Fruit fly (Drosophila melanogaster) whole organism, embryonic: ENCODE results near the gene ocn.
A peak's percentile ranks its signal among the peaks of the same experiment; 100 is the strongest.

Experiments used
- ATbp ChIP-seq: fragments of 200-800 bp; sonication (Bioruptor generic); optimal IDR thresholded peaks from 2 replicates; lab custom pipeline; 2017; ENCODE audit warnings: missing biosample characterization, mild to moderate bottlenecking, missing genetic modification characterization, missing genetic modification reagents
- Ada2b ChIP-seq: fragments of 200-800 bp; sonication (Bioruptor generic); IDR thresholded peaks from 2 replicates; pipeline ENCODE4 v1.3.6; 2022; ENCODE audit warnings: missing biosample characterization, missing genetic modification characterization
- Adf1 ChIP-seq: fragments of 200-800 bp; sonication (Bioruptor generic); IDR thresholded peaks from 2 replicates; pipeline ENCODE4 v1.3.6; 2022; ENCODE audit warnings: missing biosample characterization, missing genetic modification characterization
- Atf6 ChIP-seq: fragments of 200-800 bp; sonication (Bioruptor generic); IDR thresholded peaks from 2 replicates; pipeline ENCODE4 v1.3.6; 2022; ENCODE audit warnings: missing biosample characterization, missing genetic modification characterization
- CG10147 ChIP-seq: fragments of 200-800 bp; sonication (Bioruptor generic); optimal IDR thresholded peaks from 2 replicates; lab custom pipeline; 2019; ENCODE audit warnings: missing biosample characterization, mild to moderate bottlenecking, missing genetic modification characterization, moderate library complexity
- CG12236 ChIP-seq: fragments of 200-800 bp; sonication (Bioruptor generic); optimal IDR thresholded peaks from 2 replicates; lab custom pipeline; 2016; ENCODE audit warnings: missing biosample characterization, missing genetic modification characterization
- CG14667 ChIP-seq: fragments of 200-800 bp; sonication (Bioruptor generic); IDR thresholded peaks from 2 replicates; pipeline ENCODE4 v1.3.6; 2022; ENCODE audit warnings: missing biosample characterization, missing genetic modification characterization
- CG15011 ChIP-seq: fragments of 200-800 bp; sonication (Bioruptor generic); optimal IDR thresholded peaks from 3 replicates; lab custom pipeline; 2018; ENCODE audit warnings: missing biosample characterization, mild to moderate bottlenecking, missing genetic modification characterization
- CG17612 ChIP-seq: fragments of 200-800 bp; sonication (Bioruptor generic); IDR thresholded peaks from 2 replicates; pipeline ENCODE4 v1.3.6; 2022; ENCODE audit warnings: missing biosample characterization, missing genetic modification characterization
- CG18262 ChIP-seq: fragments of 200-800 bp; optimal IDR thresholded peaks from 3 replicates; lab custom pipeline; 2019; ENCODE audit warnings: missing biosample characterization, mild to moderate bottlenecking, missing genetic modification characterization, moderate library complexity
- CG2116 ChIP-seq: fragments of 200-800 bp; sonication (Bioruptor generic); optimal IDR thresholded peaks from 3 replicates; lab custom pipeline; 2018; ENCODE audit warnings: missing biosample characterization, mild to moderate bottlenecking, missing genetic modification characterization
- CG30403 ChIP-seq: fragments of 200-800 bp; sonication (Bioruptor generic); optimal IDR thresholded peaks from 3 replicates; lab custom pipeline; 2016; ENCODE audit warnings: missing biosample characterization, missing genetic modification characterization
- CG5180 ChIP-seq: fragments of 200-800 bp; sonication (Bioruptor generic); optimal IDR thresholded peaks from 3 replicates; lab custom pipeline; 2017; ENCODE audit warnings: missing biosample characterization, missing genetic modification characterization, mild to moderate bottlenecking, moderate library complexity, missing genetic modification reagents
- CG5245 ChIP-seq: fragments of 200-800 bp; sonication (Bioruptor generic); optimal IDR thresholded peaks from 3 replicates; lab custom pipeline; 2016; ENCODE audit warnings: missing biosample characterization, missing genetic modification characterization
- CG6791 ChIP-seq: fragments of 200-800 bp; sonication (Bioruptor generic); IDR thresholded peaks from 3 replicates; pipeline ENCODE4 v1.3.6; 2022; ENCODE audit warnings: missing biosample characterization, missing genetic modification characterization; ENCODE audit not compliant: partially characterized antibody
- CG7987 ChIP-seq: fragments of 200-800 bp; sonication (Bioruptor generic); optimal IDR thresholded peaks from 2 replicates; lab custom pipeline; 2018; ENCODE audit warnings: missing biosample characterization, mild to moderate bottlenecking, missing genetic modification characterization, moderate library complexity
- CG9797 ChIP-seq: fragments of 200-800 bp; sonication (Bioruptor generic); optimal IDR thresholded peaks from 3 replicates; lab custom pipeline; 2018; ENCODE audit warnings: missing biosample characterization, mild to moderate bottlenecking, missing genetic modification characterization
- CG9817 ChIP-seq: fragments of 200-800 bp; sonication (Bioruptor generic); optimal IDR thresholded peaks from 2 replicates; lab custom pipeline; 2018; ENCODE audit warnings: missing biosample characterization, mild to moderate bottlenecking, missing genetic modification characterization, moderate library complexity
- Camta ChIP-seq: fragments of 200-800 bp; sonication (Bioruptor generic); optimal IDR thresholded peaks from 2 replicates; lab custom pipeline; 2016; ENCODE audit warnings: missing biosample characterization, missing genetic modification characterization
- Dbx ChIP-seq: fragments of 200-800 bp; sonication (Bioruptor generic); IDR thresholded peaks from 3 replicates; pipeline ENCODE4 v1.3.6; 2022; ENCODE audit warnings: missing biosample characterization, missing genetic modification characterization
- Elba2 ChIP-seq: fragments of 200-800 bp; sonication (Bioruptor generic); optimal IDR thresholded peaks from 3 replicates; lab custom pipeline; 2016; ENCODE audit warnings: missing biosample characterization, missing genetic modification characterization
- HLH4C ChIP-seq: fragments of 200-800 bp; sonication (Bioruptor generic); IDR thresholded peaks from 3 replicates; pipeline ENCODE4 v1.3.6; 2022; ENCODE audit warnings: missing biosample characterization, missing genetic modification characterization; ENCODE audit not compliant: partially characterized antibody
- Mad ChIP-seq: fragments of 200-800 bp; sonication (Bioruptor generic); optimal IDR thresholded peaks from 2 replicates; lab custom pipeline; 2016; ENCODE audit warnings: missing biosample characterization, missing genetic modification characterization
- Meics ChIP-seq: fragments of 200-800 bp; sonication (Bioruptor generic); optimal IDR thresholded peaks from 2 replicates; lab custom pipeline; 2017; ENCODE audit warnings: missing biosample characterization, mild to moderate bottlenecking, missing genetic modification characterization
- NFAT ChIP-seq: fragments of 200-800 bp; sonication (Bioruptor generic); IDR thresholded peaks from 2 replicates; pipeline ENCODE4 v1.3.6; 2022; ENCODE audit warnings: missing biosample characterization, missing genetic modification characterization
- NfI ChIP-seq: fragments of 200-800 bp; sonication (Bioruptor generic); optimal IDR thresholded peaks from 3 replicates; lab custom pipeline; 2018; ENCODE audit warnings: missing biosample characterization, mild to moderate bottlenecking, missing genetic modification characterization, moderate library complexity
- Pdp1 ChIP-seq, 2 experiments: fragments of 200-800 bp; sonication (Bioruptor generic); optimal IDR thresholded peaks; 3 replicates each; lab custom pipeline; 2016; ENCODE audit warnings: missing biosample characterization in 2 of 2, missing genetic modification characterization in 2 of 2, mild to moderate bottlenecking in 1 of 2, moderate library complexity in 1 of 2
- Scr ChIP-seq: fragments of 200-800 bp; sonication (Bioruptor generic); IDR thresholded peaks from 2 replicates; pipeline ENCODE4 v1.3.6; 2022; ENCODE audit warnings: missing biosample characterization, missing genetic modification characterization; ENCODE audit not compliant: partially characterized antibody
- Stat92E ChIP-seq, 3 experiments: fragments of >200 bp in 2 of 3; fragments of 200-800 bp in 1 of 3; sonication (Bioruptor generic) in 1 of 3; optimal IDR thresholded peaks; 2 replicates each; lab custom pipeline; 2017 to 2019; ENCODE audit warnings: missing biosample characterization in 3 of 3, missing genetic modification characterization in 3 of 3, mild to moderate bottlenecking in 1 of 3, moderate library complexity in 1 of 3
- Xbp1 ChIP-seq: fragments of 200-800 bp; sonication (Bioruptor generic); optimal IDR thresholded peaks from 3 replicates; lab custom pipeline; 2016; ENCODE audit warnings: missing biosample characterization, mild to moderate bottlenecking, missing genetic modification characterization
- amos ChIP-seq: fragments of 200-800 bp; sonication (Bioruptor generic); IDR thresholded peaks from 2 replicates; pipeline ENCODE4 v1.3.6; 2022; ENCODE audit warnings: missing biosample characterization, missing genetic modification characterization; ENCODE audit not compliant: partially characterized antibody
- btn ChIP-seq: fragments of 200-800 bp; sonication (Bioruptor generic); optimal IDR thresholded peaks from 2 replicates; lab custom pipeline; 2016; ENCODE audit warnings: missing biosample characterization, missing genetic modification characterization
- fd96Cb ChIP-seq: fragments of 200-800 bp; sonication (Bioruptor generic); optimal IDR thresholded peaks from 2 replicates; lab custom pipeline; 2018; ENCODE audit warnings: missing biosample characterization, mild to moderate bottlenecking, missing genetic modification characterization, moderate library complexity
- ftz-f1 ChIP-seq: fragments of 200-800 bp; sonication (Bioruptor generic); optimal IDR thresholded peaks from 2 replicates; lab custom pipeline; 2016; ENCODE audit warnings: missing biosample characterization, missing genetic modification characterization
- gfzf ChIP-seq: fragments of 200-800 bp; sonication (Bioruptor generic); optimal IDR thresholded peaks from 2 replicates; lab custom pipeline; 2016; ENCODE audit warnings: missing biosample characterization, mild to moderate bottlenecking, missing genetic modification characterization, moderate library complexity
- gsb-n ChIP-seq: fragments of 200-800 bp; sonication (Bioruptor generic); optimal IDR thresholded peaks from 3 replicates; lab custom pipeline; 2018; ENCODE audit warnings: missing biosample characterization, mild to moderate bottlenecking, missing genetic modification characterization
- inv ChIP-seq: fragments of 200-800 bp; sonication (Bioruptor generic); IDR thresholded peaks from 2 replicates; pipeline ENCODE4 v1.3.6; 2022; ENCODE audit warnings: missing biosample characterization, missing genetic modification characterization; ENCODE audit not compliant: partially characterized antibody
- lola ChIP-seq, 3 experiments: fragments of >200 bp in 2 of 3; fragments of 200-800 bp in 1 of 3; sonication (Bioruptor generic) in 1 of 3; optimal IDR thresholded peaks; 2 replicates each; lab custom pipeline; 2017 to 2019; ENCODE audit warnings: missing biosample characterization in 3 of 3, missing genetic modification characterization in 3 of 3, mild to moderate bottlenecking in 1 of 3, moderate library complexity in 1 of 3
- luna ChIP-seq: fragments of 200-800 bp; sonication (Bioruptor generic); optimal IDR thresholded peaks from 2 replicates; lab custom pipeline; 2016; ENCODE audit warnings: missing biosample characterization, missing genetic modification characterization
- nerfin-2 ChIP-seq: fragments of 200-800 bp; sonication (Bioruptor generic); IDR thresholded peaks from 2 replicates; pipeline ENCODE4 v1.3.6; 2022; ENCODE audit warnings: missing biosample characterization, missing genetic modification characterization; ENCODE audit not compliant: partially characterized antibody
- p53 ChIP-seq: fragments of 200-800 bp; sonication (Bioruptor generic); optimal IDR thresholded peaks from 2 replicates; lab custom pipeline; 2016; ENCODE audit warnings: missing biosample characterization, missing genetic modification characterization
- pho ChIP-seq: fragments of 200-800 bp; sonication (Bioruptor generic); optimal IDR thresholded peaks from 2 replicates; lab custom pipeline; 2016; ENCODE audit warnings: missing biosample characterization, missing genetic modification characterization
- pzg ChIP-seq: fragments of 200-800 bp; sonication (Bioruptor generic); optimal IDR thresholded peaks from 3 replicates; lab custom pipeline; 2018; ENCODE audit warnings: missing biosample characterization, mild to moderate bottlenecking, missing genetic modification characterization, moderate library complexity
- salm ChIP-seq: fragments of 200-800 bp; sonication (Bioruptor generic); optimal IDR thresholded peaks from 2 replicates; lab custom pipeline; 2018; ENCODE audit warnings: missing biosample characterization, mild to moderate bottlenecking, missing genetic modification characterization
- sob ChIP-seq: fragments of 200-800 bp; sonication (Bioruptor generic); IDR thresholded peaks from 2 replicates; pipeline ENCODE4 v1.3.6; 2022; ENCODE audit warnings: missing biosample characterization, missing genetic modification characterization
- usp ChIP-seq: fragments of >200 bp; optimal IDR thresholded peaks from 2 replicates; lab custom pipeline; 2017; ENCODE audit warnings: missing biosample characterization, missing genetic modification characterization
- wek ChIP-seq: fragments of 200-800 bp; sonication (Bioruptor generic); optimal IDR thresholded peaks from 3 replicates; lab custom pipeline; 2018; ENCODE audit warnings: missing biosample characterization, mild to moderate bottlenecking, missing genetic modification characterization, moderate library complexity
- zfh1 ChIP-seq: fragments of 200-800 bp; sonication (Bioruptor generic); IDR thresholded peaks from 3 replicates; pipeline ENCODE4 v1.3.6; 2022; ENCODE audit warnings: missing biosample characterization, missing genetic modification characterization

ocn gene

dm6 chr3R:29997607-29998236, 39.8 kb downstream of the ocn start, which contains the start of the genes CG15525 and CG11504 (continued):
- TF ChIP-seq ftz-f1 (GFP tag; lab: Kevin White, UChicago) (no peak), CG14667 (GFP tag; lab: Robert Waterston, UW) (peak; percentile 31; the same call in 1 of the 2 replicates), fd96Cb (tag; lab: Kevin White, UChicago) (peak; percentile 33), pzg (GFP tag; lab: Kevin White, UChicago) (peak; percentile 63), CG12236 (GFP tag; lab: Kevin White, UChicago) (no peak), CG30403 (GFP tag; lab: Kevin White, UChicago) (peak; percentile 71), Adf1 (GFP tag; lab: Robert Waterston, UW) (no peak), Elba2 (GFP tag; lab: Kevin White, UChicago) (peak; percentile 6), luna (no peak), Mad (GFP tag; lab: Kevin White, UChicago) (peak; percentile 50), HLH4C (GFP tag; lab: Robert Waterston, UW) (peak; percentile 91), CG17612 (GFP tag; lab: Robert Waterston, UW) (no peak), Dbx (GFP tag; lab: Robert Waterston, UW) (peak; percentile 69; the same call in 2 of the 3 replicates), sob (GFP tag; lab: Robert Waterston, UW) (peak; percentile 67), nerfin-2 (GFP tag; lab: Robert Waterston, UW) (peak; percentile 86), Xbp1 (GFP tag; lab: Kevin White, UChicago) (peak; percentile 72), ATbp (GFP tag; lab: Kevin White, UChicago) (no peak), Scr (peak; percentile 92), amos (peak; percentile 79), Meics (peak; percentile 100), Camta (peak; percentile 53), zfh1 (GFP tag; lab: Robert Waterston, UW) (peak; percentile 51; the same call in 1 of the 3 replicates), gfzf (GFP tag; lab: Kevin White, UChicago) (peak; percentile 42), NFAT (GFP tag; lab: Robert Waterston, UW) (peak; percentile 52; the same call in 1 of the 2 replicates), salm (tag; lab: Kevin White, UChicago) (no peak), usp (GFP tag; lab: Kevin White, UChicago) (no peak), CG7987 (GFP tag; lab: Kevin White, UChicago) (no peak), Stat92E (GFP tag; optimal IDR thresholded peaks at IDR 0.05; lab: Kevin White, UChicago) (no peak), NfI (peak; percentile 36), gsb-n (tag; lab: Kevin White, UChicago) (no peak), inv (GFP tag; lab: Robert Waterston, UW) (peak; percentile 87), lola (GFP tag; optimal IDR thresholded peaks at IDR 0.05; lab: Kevin White, UChicago) (peak in 1 of 3 experiments; percentile 18), Ada2b (GFP tag; lab: Robert Waterston, UW) (peak; percentile 36; the same call in 1 of the 2 replicates), Atf6 (GFP tag; lab: Robert Waterston, UW) (peak; percentile 63; the same call in 1 of the 2 replicates), CG2116 (peak; percentile 88), wek (no peak), CG9817 (tag; lab: Kevin White, UChicago) (peak; percentile 22), CG10147 (GFP tag; lab: Kevin White, UChicago) (no peak), CG18262 (tag; lab: Kevin White, UChicago) (no peak), CG5245 (GFP tag; lab: Kevin White, UChicago) (no peak), CG6791 (GFP tag; lab: Robert Waterston, UW) (peak; percentile 79), CG5180 (no peak), btn (GFP tag; lab: Kevin White, UChicago) (no peak), CG15011 (GFP tag; lab: Kevin White, UChicago) (no peak), CG9797 (GFP tag; lab: Kevin White, UChicago) (peak; percentile 69), Pdp1 (GFP tag; optimal IDR thresholded peaks at IDR 0.05; lab: Kevin White, UChicago) (peak; percentile 61 to 77), pho (GFP tag; lab: Kevin White, UChicago) (peak; percentile 49), p53 (GFP tag; lab: Kevin White, UChicago) (no peak)
